Worm (Caenorhabditis elegans) whole organism, L4 larva: Measurements from ENCODE around the gene sel-1.

Source experiments
- D1046.2 ChIP-seq: fragments of 200-800 bp; sonication (Bioruptor generic); IDR thresholded peaks from 2 replicates; pipeline ENCODE4 v1.3.6; 2022; ENCODE audit warnings: missing genetic modification characterization, missing compliant biosample characterization
- F44E2.7 ChIP-seq: fragments of 200-800 bp; sonication (Bioruptor generic); IDR thresholded peaks from 2 replicates; pipeline ENCODE4 v2.1.2; 2022; ENCODE audit warnings: missing genetic modification characterization, missing compliant biosample characterization
- F49E8.2 ChIP-seq: sonication (generic microtip); optimal IDR thresholded peaks from 2 replicates; lab custom pipeline; 2016; ENCODE audit warnings: missing compliant biosample characterization, mild to moderate bottlenecking, missing genetic modification characterization, borderline replicate concordance
- T26A8.4 ChIP-seq: fragments of 200-800 bp; sonication (Bioruptor generic); IDR thresholded peaks from 2 replicates; pipeline ENCODE4 v1.3.6; 2022; ENCODE audit warnings: missing genetic modification characterization, missing compliant biosample characterization
- Y5F2A.4 ChIP-seq: fragments of 200-800 bp; sonication (Bioruptor generic); optimal IDR thresholded peaks from 2 replicates; lab custom pipeline; 2018; ENCODE audit warnings: mild to moderate bottlenecking, missing genetic modification characterization, missing compliant biosample characterization
- Y75B8A.6 ChIP-seq: fragments of 200-800 bp; sonication (Bioruptor generic); IDR thresholded peaks from 2 replicates; pipeline ENCODE4 v1.3.6; 2022; ENCODE audit warnings: missing genetic modification reagents, missing genetic modification characterization, missing compliant biosample characterization
- aha-1 ChIP-seq: fragments of 150-350 bp; peaks from one replicate; lab custom pipeline; 2014; ENCODE audit warnings: missing biosample characterization, missing genetic modification characterization
- aly-2 ChIP-seq: sonication (generic microtip); optimal IDR thresholded peaks from 2 replicates; lab custom pipeline; 2018; ENCODE audit warnings: missing biosample characterization, missing genetic modification characterization
- arid-1 ChIP-seq: fragments of 200-800 bp; sonication (Bioruptor generic); conservative IDR thresholded peaks from 2 replicates; pipeline ENCODE4 v1.3.6; 2022; ENCODE audit warnings: missing genetic modification reagents, missing genetic modification characterization, missing compliant biosample characterization
- attf-4 ChIP-seq: sonication (generic microtip); optimal IDR thresholded peaks from 3 replicates; lab custom pipeline; 2017; ENCODE audit warnings: missing biosample characterization, missing genetic modification characterization
- ceh-20 ChIP-seq: fragments of 200-800 bp; sonication (Bioruptor generic); IDR thresholded peaks from 2 replicates; pipeline ENCODE4 v1.3.6; 2022; ENCODE audit warnings: missing genetic modification reagents, missing genetic modification characterization, missing compliant biosample characterization
- ceh-44 ChIP-seq: fragments of 200-800 bp; sonication (Bioruptor generic); IDR thresholded peaks from 2 replicates; pipeline ENCODE4 v1.3.6; 2022; ENCODE audit warnings: missing genetic modification reagents, missing genetic modification characterization, missing compliant biosample characterization
- ceh-62 ChIP-seq: sonication (generic microtip); optimal IDR thresholded peaks from 2 replicates; lab custom pipeline; 2017; ENCODE audit warnings: missing biosample characterization, missing genetic modification characterization
- ceh-82 ChIP-seq: sonication (generic microtip); optimal IDR thresholded peaks from 2 replicates; lab custom pipeline; 2017; ENCODE audit warnings: missing biosample characterization, missing genetic modification characterization
- ces-1 ChIP-seq: fragments of 150-350 bp; sonication (generic microtip); optimal IDR thresholded peaks from 4 replicates; lab custom pipeline; 2014; ENCODE audit warnings: missing biosample characterization, missing genetic modification reagents, missing genetic modification characterization
- cey-2 ChIP-seq: sonication (generic microtip); optimal IDR thresholded peaks from 3 replicates; lab custom pipeline; 2017; ENCODE audit warnings: missing genetic modification characterization, mild to moderate bottlenecking, missing compliant biosample characterization, antibody characterized with exemption, borderline replicate concordance; ENCODE audit not compliant: insufficient read depth
- daf-12 ChIP-seq: fragments of 150-350 bp; optimal IDR thresholded peaks from 2 replicates; lab custom pipeline; 2014; ENCODE audit warnings: missing biosample characterization, missing genetic modification reagents, missing genetic modification characterization
- daf-8 ChIP-seq: fragments of 200-800 bp; sonication (Bioruptor generic); IDR thresholded peaks from 2 replicates; pipeline ENCODE4 v1.3.6; 2022; ENCODE audit warnings: missing genetic modification characterization, missing compliant biosample characterization
- dmd-6 ChIP-seq: fragments of 200-800 bp; sonication (Bioruptor generic); IDR thresholded peaks from 2 replicates; pipeline ENCODE4 v1.3.6; 2022; ENCODE audit warnings: missing genetic modification reagents, missing genetic modification characterization, missing compliant biosample characterization
- duxl-1 ChIP-seq: sonication (generic microtip); optimal IDR thresholded peaks from 2 replicates; lab custom pipeline; 2016; ENCODE audit warnings: mild to moderate bottlenecking, missing genetic modification characterization, moderate library complexity, missing compliant biosample characterization; ENCODE audit not compliant: poor library complexity
- dve-1 ChIP-seq: sonication (generic microtip); optimal IDR thresholded peaks from 2 replicates; lab custom pipeline; 2017; ENCODE audit warnings: antibody characterized with exemption, mild to moderate bottlenecking, missing genetic modification characterization, missing compliant biosample characterization; ENCODE audit not compliant: insufficient read depth
- egl-27 ChIP-seq: sonication (generic microtip); optimal IDR thresholded peaks from 3 replicates; lab custom pipeline; 2017; ENCODE audit warnings: missing biosample characterization, missing genetic modification reagents, missing genetic modification characterization
- egl-43 ChIP-seq: fragments of 200-800 bp; sonication (Bioruptor generic); IDR thresholded peaks from 2 replicates; pipeline ENCODE4 v1.3.6; 2022; ENCODE audit warnings: missing genetic modification reagents, missing genetic modification characterization, missing compliant biosample characterization
- fkh-10 ChIP-seq: fragments of 150-350 bp; optimal IDR thresholded peaks from 2 replicates; lab custom pipeline; 2014; ENCODE audit warnings: missing biosample characterization, missing genetic modification reagents, missing genetic modification characterization
- hif-1 ChIP-seq, 2 experiments: sonication (generic microtip); optimal IDR thresholded peaks; 2 replicates each; lab custom pipeline; 2016 to 2017; ENCODE audit warnings: missing compliant biosample characterization in 2 of 2, missing genetic modification characterization in 2 of 2, missing genetic modification reagents in 2 of 2, missing genotype in 2 of 2, mild to moderate bottlenecking in 1 of 2
- lim-7 ChIP-seq: fragments of 200-800 bp; sonication (Bioruptor generic); IDR thresholded peaks from 2 replicates; pipeline ENCODE4 v1.3.6; 2022; ENCODE audit warnings: missing genetic modification characterization, missing compliant biosample characterization
- lin-15B ChIP-seq: fragments of 150-350 bp; sonication (generic microtip); optimal IDR thresholded peaks from 3 replicates; lab custom pipeline; 2014; ENCODE audit warnings: missing biosample characterization, missing genetic modification characterization
- lin-38 ChIP-seq: fragments of 200-800 bp; sonication (Bioruptor generic); IDR thresholded peaks from 2 replicates; pipeline ENCODE4 v1.3.6; 2022; ENCODE audit warnings: missing genetic modification reagents, missing genetic modification characterization, missing compliant biosample characterization
- lin-39 ChIP-seq: fragments of 150-350 bp; optimal IDR thresholded peaks from 2 replicates; lab custom pipeline; 2014; ENCODE audit warnings: missing biosample characterization, missing genetic modification reagents, missing genetic modification characterization
- mep-1 ChIP-seq: fragments of 150-350 bp; sonication (generic microtip); optimal IDR thresholded peaks from 3 replicates; lab custom pipeline; 2014; ENCODE audit warnings: missing biosample characterization, missing genetic modification characterization
- mes-2 ChIP-seq: sonication (generic microtip); optimal IDR thresholded peaks from 2 replicates; lab custom pipeline; 2016; ENCODE audit warnings: missing genotype, mild to moderate bottlenecking, missing genetic modification characterization, missing compliant biosample characterization; ENCODE audit not compliant: poor library complexity, severe bottlenecking
- mxl-2 ChIP-seq: fragments of 200-800 bp; sonication (Bioruptor generic); conservative IDR thresholded peaks from 2 replicates; pipeline ENCODE4 v1.3.6; 2022; ENCODE audit warnings: missing genetic modification reagents, missing genetic modification characterization, missing compliant biosample characterization
- nhr-11 ChIP-seq: fragments of 150-350 bp; optimal IDR thresholded peaks from 2 replicates; lab custom pipeline; 2014; ENCODE audit warnings: missing biosample characterization, missing genetic modification characterization
- nhr-25 ChIP-seq: sonication (generic microtip); optimal IDR thresholded peaks from 2 replicates; lab custom pipeline; 2017; ENCODE audit warnings: missing genetic modification characterization, mild to moderate bottlenecking, missing compliant biosample characterization, antibody characterized with exemption, moderate library complexity, borderline replicate concordance; ENCODE audit not compliant: insufficient read depth
- nhr-28 ChIP-seq: fragments of 150-350 bp; optimal IDR thresholded peaks from 2 replicates; lab custom pipeline; 2014; ENCODE audit warnings: missing biosample characterization, missing genetic modification characterization
- nhr-41 ChIP-seq: fragments of 200-800 bp; sonication (Bioruptor generic); IDR thresholded peaks from 2 replicates; pipeline ENCODE4 v1.3.6; 2022; ENCODE audit warnings: missing genetic modification reagents, missing genetic modification characterization, missing compliant biosample characterization
- nhr-76 ChIP-seq: fragments of 150-350 bp; optimal IDR thresholded peaks from 2 replicates; lab custom pipeline; 2014; ENCODE audit warnings: missing biosample characterization, missing genetic modification characterization
- pha-4 ChIP-seq, 2 experiments: fragments of 150-350 bp in 1 of 2; fragments of 200-800 bp in 1 of 2; sonication (Bioruptor generic) in 1 of 2; IDR thresholded peaks in 1 of 2; optimal IDR thresholded peaks in 1 of 2; 2 replicates each; pipeline versions ENCODE4 v1.3.6 to Lab custom; 2014 to 2022; ENCODE audit warnings: missing genetic modification characterization in 2 of 2, missing genetic modification reagents in 2 of 2, missing biosample characterization in 1 of 2, missing compliant biosample characterization in 1 of 2
- rbr-2 ChIP-seq: sonication (generic microtip); optimal IDR thresholded peaks from 2 replicates; lab custom pipeline; 2016; ENCODE audit warnings: missing genotype, missing genetic modification characterization, missing compliant biosample characterization
- snpc-1.2 ChIP-seq: fragments of 200-800 bp; sonication (Bioruptor generic); IDR thresholded peaks from 2 replicates; pipeline ENCODE4 v1.3.6; 2022; ENCODE audit warnings: missing genetic modification reagents, missing genetic modification characterization, missing compliant biosample characterization
- tra-1 ChIP-seq: fragments of 200-800 bp; sonication (Bioruptor generic); IDR thresholded peaks from 2 replicates; pipeline ENCODE4 v1.3.6; 2022; ENCODE audit warnings: missing genetic modification reagents, missing genetic modification characterization, missing compliant biosample characterization
- unc-39 ChIP-seq: sonication (generic microtip); optimal IDR thresholded peaks from 2 replicates; lab custom pipeline; 2017; ENCODE audit warnings: missing biosample characterization, missing genetic modification characterization
- zag-1 ChIP-seq: fragments of 150-350 bp; optimal IDR thresholded peaks from 2 replicates; lab custom pipeline; 2014; ENCODE audit warnings: missing biosample characterization, missing genetic modification characterization
- zip-11 ChIP-seq: fragments of 200-800 bp; sonication (Bioruptor generic); IDR thresholded peaks from 2 replicates; pipeline ENCODE4 v1.3.6; 2022; ENCODE audit warnings: missing genetic modification characterization, missing compliant biosample characterization
- ztf-11 ChIP-seq: fragments of 150-350 bp; optimal IDR thresholded peaks from 2 replicates; lab custom pipeline; 2014; ENCODE audit warnings: missing biosample characterization, missing genetic modification characterization

The sel-1 gene

ce11 chrV:12609526-12609925, 49.0 kb downstream of the sel-1 start, which contains the start of gene ZC116.1:
TSS of gene ZC116.1 (plus strand) at chrV:12609826.
- no peak for TF ChIP-seq ces-1
- no peak for TF ChIP-seq ceh-44
- TF ChIP-seq zip-11 (GFP tag; lab: Robert Waterston, UW) = no peak
- TF ChIP-seq dmd-6 (GFP tag; lab: Robert Waterston, UW) = no peak
- TF ChIP-seq zag-1 (tag; lab: Kevin White, UChicago) = no peak
- TF ChIP-seq nhr-28 (tag; lab: Kevin White, UChicago) = no peak
- no peak for TF ChIP-seq ztf-11 (tag; lab: Kevin White, UChicago)
- no peak for TF ChIP-seq Y5F2A.4 (GFP tag; lab: Kevin White, UChicago)
- TF ChIP-seq cey-2 (tag; lab: Kevin White, UChicago) = no peak
- TF ChIP-seq egl-27 (tag; lab: Kevin White, UChicago) = no peak
- TF ChIP-seq lin-38 (GFP tag; lab: Robert Waterston, UW) = no peak
- TF ChIP-seq T26A8.4 = no peak
- TF ChIP-seq tra-1 = no peak
- TF ChIP-seq nhr-76 (tag; lab: Kevin White, UChicago) = no peak
- no peak for TF ChIP-seq ceh-62 (tag; lab: Kevin White, UChicago)
- TF ChIP-seq Y75B8A.6 = no peak
- TF ChIP-seq rbr-2 (tag; lab: Kevin White, UChicago) = no peak
- no peak for TF ChIP-seq aly-2

DNA sequence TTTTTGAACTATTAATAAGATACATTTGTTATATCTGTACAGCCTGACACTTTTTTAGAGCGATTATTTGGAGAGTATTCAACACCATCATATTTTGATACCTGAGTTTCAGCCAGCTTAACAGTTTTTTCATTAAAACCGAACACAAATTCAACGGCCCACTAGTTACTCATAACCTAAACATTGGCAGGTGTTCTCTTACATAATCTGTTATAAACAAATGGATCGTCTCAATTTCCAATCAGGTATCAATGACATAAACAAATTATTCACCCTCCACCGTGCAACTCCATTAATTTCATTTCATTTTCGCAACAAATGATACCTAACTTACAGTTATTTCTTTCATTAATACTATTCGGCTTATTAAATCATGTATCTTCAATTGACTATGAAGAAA, 50.5 kb downstream of the sel-1 start, which contains the start of gene cubn-1:
Gene cubn-1 (plus strand): TSS at position 301 of the 400 bp plus-strand sequence.
- TF ChIP-seq snpc-1.2 (GFP tag; lab: Robert Waterston, UW) (no peak), mep-1 (tag; lab: Kevin White, UChicago) (no peak), D1046.2 (GFP tag; lab: Robert Waterston, UW) (no peak), zip-11 (GFP tag; lab: Robert Waterston, UW) (no peak), pha-4 (GFP tag; IDR thresholded peaks at IDR 0.05; lab: Robert Waterston, UW) (no peak), pha-4 (tag; optimal IDR thresholded peaks at IDR 0.05; lab: Kevin White, UChicago) (no peak), lim-7 (GFP tag; lab: Robert Waterston, UW) (no peak), mxl-2 (GFP tag; lab: Robert Waterston, UW) (no peak), daf-12 (no peak), mes-2 (no peak), arid-1 (no peak), F49E8.2 (no peak), nhr-28 (tag; lab: Kevin White, UChicago) (no peak), lin-15B (tag; lab: Kevin White, UChicago) (no peak), duxl-1 (tag; lab: Kevin White, UChicago) (no peak), daf-8 (GFP tag; lab: Robert Waterston, UW) (no peak), dve-1 (no peak), fkh-10 (GFP tag; lab: Kevin White, UChicago) (no peak), ceh-20 (GFP tag; lab: Robert Waterston, UW) (no peak), nhr-41 (GFP tag; lab: Robert Waterston, UW) (no peak), F44E2.7 (no peak)

- TF ChIP-seq ztf-11 (tag; lab: Kevin White, UChicago) (no peak), ceh-44 (no peak), unc-39 (no peak), ceh-82 (tag; lab: Kevin White, UChicago) (no peak), T26A8.4 (no peak), egl-27 (tag; lab: Kevin White, UChicago) (no peak), attf-4 (tag; lab: Kevin White, UChicago) (no peak), snpc-1.2 (GFP tag; lab: Robert Waterston, UW) (no peak), mxl-2 (GFP tag; lab: Robert Waterston, UW) (no peak), lin-39 (tag; lab: Kevin White, UChicago) (no peak), aha-1 (tag; lab: Kevin White, UChicago) (no peak), nhr-25 (tag; lab: Kevin White, UChicago) (no peak), aly-2 (no peak), ces-1 (no peak), hif-1 (tag; optimal IDR thresholded peaks at IDR 0.05; lab: Kevin White, UChicago) (no peak), nhr-11 (tag; lab: Kevin White, UChicago) (no peak), egl-43 (GFP tag; lab: Robert Waterston, UW) (no peak)
Observed at ce11 chrV:12612118-12612517, 51.6 kb downstream of the sel-1 start, which contains the start of gene cyc-2.2. TSS of gene cyc-2.2 (minus strand) at chrV:12612218.
